Worm (Caenorhabditis elegans): ENCODE results near the gene C34C12.2.

DNA sequence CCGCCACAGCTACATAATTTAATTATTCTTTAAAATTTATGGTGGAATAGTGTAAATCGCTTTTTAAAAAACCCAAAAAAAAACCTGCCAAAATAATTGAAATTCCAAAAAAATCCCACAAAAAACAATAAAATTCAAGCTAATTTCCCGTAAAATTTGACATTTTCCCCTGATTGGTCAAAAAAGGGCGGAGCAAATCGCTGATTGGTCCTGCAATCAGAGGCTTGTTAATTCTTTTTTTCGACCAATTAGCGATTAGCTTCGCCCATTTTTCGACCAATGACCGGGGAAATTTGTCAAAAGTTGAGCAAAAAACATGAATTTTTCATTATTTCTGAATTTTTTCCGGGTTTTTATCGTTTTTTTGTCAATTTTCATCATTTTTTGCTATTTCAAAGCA lies 13.4 kb downstream of the C34C12.2 start:
- TF ChIP-seq ZK546.5 (tag; optimal IDR thresholded peaks at IDR 0.05) (no peak), egl-5 (tag; optimal IDR thresholded peaks at IDR 0.05) (no peak), nfya-1 (tag; optimal IDR thresholded peaks at IDR 0.05; ENCODE audit: insufficient read depth) (peak; percentile 93), egl-27 (tag; optimal IDR thresholded peaks at IDR 0.05) (no peak), ama-1 (optimal IDR thresholded peaks at IDR 0.05) (no peak), ztf-11 (tag; optimal IDR thresholded peaks at IDR 0.05) (no peak), jun-1 (tag; optimal IDR thresholded peaks at IDR 0.05) (no peak), elt-3 (tag; optimal IDR thresholded peaks at IDR 0.05) (no peak), nhr-25 (tag; optimal IDR thresholded peaks at IDR 0.05) (no peak), nhr-77 (tag; optimal IDR thresholded peaks at IDR 0.05) (no peak), mdl-1 (tag; optimal IDR thresholded peaks at IDR 0.05) (no peak), snpc-4 (tag; optimal IDR thresholded peaks at IDR 0.05) (no peak), tbx-2 (tag; optimal IDR thresholded peaks at IDR 0.05) (no peak)

Data from whole organism, L3 larva.